Fruit fly (Drosophila melanogaster): Measurements from ENCODE around the gene Rpt4.

DNA sequence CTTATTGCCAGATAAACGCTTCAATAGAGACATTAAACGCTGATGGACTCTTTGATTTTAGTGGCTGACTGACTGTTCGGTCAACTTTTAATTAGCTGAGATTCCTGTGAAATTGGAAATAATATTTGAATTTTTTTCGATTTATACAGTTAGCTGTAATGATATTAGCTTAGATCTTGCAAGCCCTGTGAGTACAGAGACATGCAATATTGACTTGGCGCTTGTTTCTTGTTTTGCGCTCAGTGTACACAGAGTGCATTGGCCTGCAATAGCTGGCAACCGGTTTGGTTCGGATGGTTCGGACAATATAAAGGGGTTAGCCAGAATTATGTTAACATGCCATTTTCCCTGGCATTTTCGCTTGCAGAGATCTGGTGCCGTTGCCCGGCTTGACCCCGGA lies 14.3 kb upstream of the Rpt4 start:
- TF ChIP-seq Myc (optimal IDR thresholded peaks at IDR 0.05): no peak
- TF ChIP-seq insv (optimal IDR thresholded peaks at IDR 0.05): no peak
- TF ChIP-seq ttk (optimal IDR thresholded peaks at IDR 0.05): no peak
- no peak for TF ChIP-seq Sin3A (optimal IDR thresholded peaks at IDR 0.05)

Measured in Kc167 (cell line).